Worm (Caenorhabditis elegans): ENCODE results near the gene R07E3.4.

- no peak for TF ChIP-seq hmg-4 (GFP tag; optimal IDR thresholded peaks at IDR 0.05)
- no peak for TF ChIP-seq tbx-37 (GFP tag; conservative IDR thresholded peaks at IDR 0.05)
- TF ChIP-seq ama-1 (optimal IDR thresholded peaks at IDR 0.05), result no peak
- TF ChIP-seq sea-1 (GFP tag; conservative IDR thresholded peaks at IDR 0.05), result no peak
- no peak for TF ChIP-seq ets-7 (tag; optimal IDR thresholded peaks at IDR 0.05)
Measured at ce11 chrX:10358083-10358482, 24.9 kb upstream of the R07E3.4 start, which contains the start of gene efhc-1.

All from whole organism, early embryonic.